Worm (Caenorhabditis elegans) whole organism, young adult: ENCODE data around the gene W06G6.2.

Experiments
- C17E4.6 ChIP-seq: fragments of 200-800 bp; sonication (Bioruptor generic); IDR thresholded peaks from 2 replicates; pipeline ENCODE4 v1.3.6; 2022; ENCODE audit warnings: missing genetic modification reagents, missing genetic modification characterization, missing compliant biosample characterization
- D2030.7 ChIP-seq: fragments of 200-800 bp; sonication (Bioruptor generic); IDR thresholded peaks from 2 replicates; pipeline ENCODE4 v1.3.6; 2022; ENCODE audit warnings: missing genetic modification reagents, missing genetic modification characterization, missing compliant biosample characterization
- F10E7.11 ChIP-seq: sonication (generic microtip); optimal IDR thresholded peaks from 2 replicates; lab custom pipeline; 2017; ENCODE audit warnings: mild to moderate bottlenecking, missing genetic modification characterization, moderate library complexity, missing compliant biosample characterization
- F22D6.2 ChIP-seq: sonication (generic microtip); optimal IDR thresholded peaks from 2 replicates; lab custom pipeline; 2016; ENCODE audit warnings: mild to moderate bottlenecking, missing genetic modification characterization, missing compliant biosample characterization
- F39B2.1 ChIP-seq: fragments of 200-800 bp; sonication (Bioruptor generic); IDR thresholded peaks from 2 replicates; pipeline ENCODE4 v1.3.6; 2022; ENCODE audit warnings: missing genetic modification reagents, missing genetic modification characterization, missing compliant biosample characterization
- F57A8.1 ChIP-seq: fragments of 200-800 bp; sonication (Bioruptor generic); optimal IDR thresholded peaks from 2 replicates; lab custom pipeline; 2018; ENCODE audit warnings: mild to moderate bottlenecking, missing genetic modification characterization, moderate library complexity, missing compliant biosample characterization
- F57C9.4 ChIP-seq: sonication (generic microtip); optimal IDR thresholded peaks from 2 replicates; lab custom pipeline; 2017; ENCODE audit warnings: mild to moderate bottlenecking, missing genetic modification characterization, missing compliant biosample characterization
- T07F8.4 ChIP-seq: sonication (generic microtip); optimal IDR thresholded peaks from 2 replicates; lab custom pipeline; 2016; ENCODE audit warnings: mild to moderate bottlenecking, missing genetic modification characterization, moderate library complexity, missing compliant biosample characterization
- Y79H2A.3 ChIP-seq: fragments of 200-800 bp; sonication (Bioruptor generic); conservative IDR thresholded peaks from 2 replicates; pipeline ENCODE4 v1.3.6; 2022; ENCODE audit warnings: missing genetic modification reagents, missing genetic modification characterization, missing compliant biosample characterization
- ama-1 ChIP-seq, 3 experiments: fragments of 150-350 bp in 1 of 3; sonication (generic microtip) in 2 of 3; optimal IDR thresholded peaks; 2 replicates each; lab custom pipeline; 2014 to 2018; ENCODE audit warnings: missing biosample characterization in 2 of 3, missing genetic modification characterization in 2 of 3, missing genetic modification reagents in 2 of 3
- aptf-3 ChIP-seq: fragments of 200-800 bp; sonication (Bioruptor generic); IDR thresholded peaks from 2 replicates; pipeline ENCODE4 v1.3.6; 2022; ENCODE audit warnings: missing genetic modification characterization, missing compliant biosample characterization
- attf-3 ChIP-seq: fragments of 200-800 bp; sonication (Bioruptor generic); conservative IDR thresholded peaks from 2 replicates; pipeline ENCODE4 v1.3.6; 2022; ENCODE audit warnings: missing genetic modification reagents, missing genetic modification characterization, missing compliant biosample characterization
- attf-5 ChIP-seq: fragments of 200-800 bp; sonication (Bioruptor generic); optimal IDR thresholded peaks from 2 replicates; lab custom pipeline; 2018; ENCODE audit warnings: mild to moderate bottlenecking, missing genetic modification characterization, missing compliant biosample characterization
- attf-6 ChIP-seq: fragments of 200-800 bp; sonication (Bioruptor generic); IDR thresholded peaks from 2 replicates; pipeline ENCODE4 v1.3.6; 2022; ENCODE audit warnings: missing genetic modification reagents, missing genetic modification characterization, missing compliant biosample characterization
- bed-1 ChIP-seq: fragments of 200-800 bp; sonication (Bioruptor generic); IDR thresholded peaks from 2 replicates; pipeline ENCODE4 v1.3.6; 2022; ENCODE audit warnings: missing genetic modification reagents, missing genetic modification characterization, missing compliant biosample characterization
- bed-2 ChIP-seq: fragments of 200-800 bp; sonication (Bioruptor generic); IDR thresholded peaks from 2 replicates; pipeline ENCODE4 v1.3.6; 2022; ENCODE audit warnings: missing genetic modification reagents, missing genetic modification characterization, missing compliant biosample characterization
- ceh-91 ChIP-seq: fragments of 200-800 bp; sonication (Bioruptor generic); IDR thresholded peaks from 2 replicates; pipeline ENCODE4 v1.3.6; 2022; ENCODE audit warnings: missing genetic modification reagents, missing genetic modification characterization, missing compliant biosample characterization
- dox-1 ChIP-seq: fragments of 200-800 bp; sonication (Bioruptor generic); IDR thresholded peaks from 2 replicates; pipeline ENCODE4 v1.3.6; 2022; ENCODE audit warnings: missing genetic modification reagents, missing genetic modification characterization, missing compliant biosample characterization
- dpff-1 ChIP-seq: sonication (generic microtip); optimal IDR thresholded peaks from 2 replicates; lab custom pipeline; 2017; ENCODE audit warnings: mild to moderate bottlenecking, missing genetic modification characterization, missing compliant biosample characterization
- egl-44 ChIP-seq: fragments of 200-800 bp; sonication (Bioruptor generic); IDR thresholded peaks from 2 replicates; pipeline ENCODE4 v1.3.6; 2022; ENCODE audit warnings: missing genetic modification reagents, missing genetic modification characterization, missing compliant biosample characterization
- egrh-3 ChIP-seq: fragments of 200-800 bp; sonication (Bioruptor generic); IDR thresholded peaks from 2 replicates; pipeline ENCODE4 v1.3.6; 2022; ENCODE audit warnings: missing genetic modification reagents, missing genetic modification characterization, missing compliant biosample characterization
- ekl-4 ChIP-seq: fragments of 200-800 bp; sonication (Bioruptor generic); IDR thresholded peaks from 2 replicates; pipeline ENCODE4 v1.3.6; 2022; ENCODE audit warnings: missing genetic modification reagents, missing genetic modification characterization, missing compliant biosample characterization
- gei-17 ChIP-seq: fragments of 200-800 bp; sonication (Bioruptor generic); optimal IDR thresholded peaks from 2 replicates; lab custom pipeline; 2018; ENCODE audit warnings: mild to moderate bottlenecking, missing genetic modification characterization, missing compliant biosample characterization
- hlh-26 ChIP-seq: fragments of 200-800 bp; sonication (Bioruptor generic); conservative IDR thresholded peaks from 2 replicates; pipeline ENCODE4 v1.3.6; 2022; ENCODE audit warnings: missing genetic modification reagents, missing genetic modification characterization, missing compliant biosample characterization
- hsf-1 ChIP-seq: fragments of 200-800 bp; sonication (Bioruptor generic); IDR thresholded peaks from 2 replicates; pipeline ENCODE4 v1.3.6; 2022; ENCODE audit warnings: missing genetic modification reagents, missing genetic modification characterization, missing compliant biosample characterization
- lag-1 ChIP-seq: fragments of 200-800 bp; sonication (Bioruptor generic); IDR thresholded peaks from 2 replicates; pipeline ENCODE4 v1.3.6; 2022; ENCODE audit warnings: missing genetic modification reagents, missing genetic modification characterization, missing compliant biosample characterization
- let-526 ChIP-seq: fragments of 200-800 bp; sonication (Bioruptor generic); IDR thresholded peaks from 2 replicates; pipeline ENCODE4 v1.3.6; 2022; ENCODE audit warnings: missing genetic modification reagents, missing genetic modification characterization, missing compliant biosample characterization
- lin-35 ChIP-seq, 3 experiments: fragments of 150-350 bp in 2 of 3; sonication (generic microtip) in 1 of 3; optimal IDR thresholded peaks; 2 replicates each; lab custom pipeline; 2014 to 2018; ENCODE audit warnings: missing biosample characterization in 3 of 3, missing genetic modification characterization in 3 of 3, missing genetic modification reagents in 3 of 3
- lin-40 ChIP-seq: sonication (generic microtip); optimal IDR thresholded peaks from 2 replicates; lab custom pipeline; 2016; ENCODE audit warnings: missing genetic modification characterization, mild to moderate bottlenecking, missing compliant biosample characterization, missing genotype, missing genetic modification reagents
- madf-10 ChIP-seq: sonication (generic microtip); optimal IDR thresholded peaks from 2 replicates; lab custom pipeline; 2016; ENCODE audit warnings: mild to moderate bottlenecking, missing genetic modification characterization, missing compliant biosample characterization
- madf-6 ChIP-seq: fragments of 200-800 bp; sonication (Bioruptor generic); IDR thresholded peaks from 2 replicates; pipeline ENCODE4 v1.3.6; 2022; ENCODE audit warnings: missing genetic modification reagents, missing genetic modification characterization, missing compliant biosample characterization
- mes-4 ChIP-seq: sonication (generic microtip); optimal IDR thresholded peaks from 2 replicates; lab custom pipeline; 2016; ENCODE audit warnings: missing genotype, missing genetic modification characterization, missing compliant biosample characterization
- nfya-1 ChIP-seq: sonication (generic microtip); optimal IDR thresholded peaks from 2 replicates; lab custom pipeline; 2017; ENCODE audit warnings: antibody characterized with exemption, missing compliant biosample characterization, missing genetic modification characterization, borderline replicate concordance; ENCODE audit not compliant: insufficient read depth
- nfya-2 ChIP-seq: fragments of 200-800 bp; sonication (Bioruptor generic); IDR thresholded peaks from 2 replicates; pipeline ENCODE4 v1.3.6; 2022; ENCODE audit warnings: missing genetic modification reagents, missing genetic modification characterization, missing compliant biosample characterization
- nfyb-1 ChIP-seq: fragments of 200-800 bp; sonication (Bioruptor generic); IDR thresholded peaks from 2 replicates; pipeline ENCODE4 v1.3.6; 2022; ENCODE audit warnings: missing genetic modification reagents, missing genetic modification characterization, missing compliant biosample characterization
- nhr-179 ChIP-seq: sonication (generic microtip); optimal IDR thresholded peaks from 2 replicates; lab custom pipeline; 2016; ENCODE audit warnings: mild to moderate bottlenecking, missing genetic modification characterization, missing compliant biosample characterization
- rcor-1 ChIP-seq: fragments of 200-800 bp; sonication (Bioruptor generic); IDR thresholded peaks from 2 replicates; pipeline ENCODE4 v1.3.6; 2022; ENCODE audit warnings: missing genetic modification reagents, missing genetic modification characterization, missing compliant biosample characterization
- sea-2 ChIP-seq: fragments of 200-800 bp; sonication (Bioruptor generic); IDR thresholded peaks from 2 replicates; pipeline ENCODE4 v1.3.6; 2022; ENCODE audit warnings: missing genetic modification characterization, missing compliant biosample characterization
- somi-1 ChIP-seq: fragments of 200-800 bp; sonication (Bioruptor generic); optimal IDR thresholded peaks from 2 replicates; lab custom pipeline; 2018; ENCODE audit warnings: mild to moderate bottlenecking, missing genetic modification characterization, missing compliant biosample characterization
- sptf-2 ChIP-seq: fragments of 200-800 bp; sonication (Bioruptor generic); optimal IDR thresholded peaks from 2 replicates; lab custom pipeline; 2018; ENCODE audit warnings: mild to moderate bottlenecking, missing genetic modification characterization, missing compliant biosample characterization
- tbp1 ChIP-seq: fragments of 200-800 bp; sonication (Bioruptor generic); optimal IDR thresholded peaks from 2 replicates; lab custom pipeline; 2018; ENCODE audit warnings: mild to moderate bottlenecking, missing genetic modification characterization, missing compliant biosample characterization
- tbx-9 ChIP-seq: sonication (generic microtip); optimal IDR thresholded peaks from 2 replicates; lab custom pipeline; 2016; ENCODE audit warnings: borderline replicate concordance, missing genetic modification characterization, inconsistent platforms, missing compliant biosample characterization
- unc-130 ChIP-seq: sonication (generic microtip); optimal IDR thresholded peaks from 2 replicates; lab custom pipeline; 2016; ENCODE audit warnings: missing genetic modification reagents, missing genetic modification characterization, missing compliant biosample characterization
- zfh-2 ChIP-seq: fragments of 200-800 bp; sonication (Bioruptor generic); conservative IDR thresholded peaks from 2 replicates; pipeline ENCODE4 v1.3.6; 2022; ENCODE audit warnings: missing genetic modification reagents, missing genetic modification characterization, missing compliant biosample characterization
- ztf-18 ChIP-seq: sonication (generic microtip); optimal IDR thresholded peaks from 2 replicates; lab custom pipeline; 2016; ENCODE audit warnings: missing genotype, mild to moderate bottlenecking, missing genetic modification characterization, missing compliant biosample characterization
- ztf-28 ChIP-seq: fragments of 200-800 bp; sonication (Bioruptor generic); IDR thresholded peaks from 2 replicates; pipeline ENCODE4 v1.3.6; 2022; ENCODE audit warnings: missing genetic modification reagents, missing genetic modification characterization, missing compliant biosample characterization
- ztf-3 ChIP-seq: fragments of 200-800 bp; sonication (Bioruptor generic); optimal IDR thresholded peaks from 2 replicates; lab custom pipeline; 2018; ENCODE audit warnings: mild to moderate bottlenecking, missing genetic modification characterization, missing compliant biosample characterization

The W06G6.2 gene

DNA sequence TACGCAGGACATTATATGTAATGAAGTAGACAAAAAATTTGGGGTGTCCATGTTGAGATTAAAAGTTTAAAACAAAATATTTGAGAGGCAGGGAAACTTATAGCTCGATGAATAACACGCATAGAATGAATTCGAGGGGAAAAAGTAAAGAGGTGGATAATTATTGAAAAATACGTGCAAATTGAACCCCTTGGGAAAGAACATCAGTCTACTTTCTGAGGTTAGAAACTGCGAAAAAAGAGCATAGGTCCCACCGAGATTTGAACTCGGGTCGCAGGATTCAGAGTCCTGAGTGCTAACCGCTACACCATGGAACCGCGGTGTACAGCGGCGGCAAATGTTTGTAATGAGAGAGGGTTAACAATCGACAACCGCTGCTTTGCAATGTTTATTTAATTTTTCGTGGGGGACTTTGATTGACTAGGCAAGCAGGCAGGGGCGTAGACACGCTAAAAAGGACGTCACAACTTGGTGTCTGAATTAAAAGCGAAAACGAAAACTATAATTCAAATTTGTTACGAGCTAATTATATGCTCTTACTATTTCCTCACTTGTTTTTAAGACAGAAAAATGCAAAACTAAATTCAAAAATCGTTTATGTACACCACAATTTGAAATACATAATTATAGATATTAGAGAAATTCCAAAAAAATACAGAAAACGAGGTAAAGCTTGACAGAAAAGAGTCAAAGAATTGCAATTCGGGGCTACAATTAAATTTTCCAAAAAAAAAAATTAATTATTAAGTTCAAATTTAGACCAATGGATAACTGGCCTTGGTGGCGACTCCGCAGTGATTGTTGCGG is 36.9 kb upstream of the W06G6.2 start, which contains the start of gene srh-269 (continued):
- peak; percentile 79 for TF ChIP-seq ama-1 (optimal IDR thresholded peaks at IDR 0.05; lab: Kevin White, UChicago)
- TF ChIP-seq ama-1 (GFP tag; optimal IDR thresholded peaks at IDR 0.05; lab: Kevin White, UChicago), result peak in 1 of 2 experiments; percentile 54
- TF ChIP-seq ztf-3 (GFP tag; lab: Kevin White, UChicago), result no peak
- TF ChIP-seq ceh-91, result no peak
- peak; percentile 51 for TF ChIP-seq gei-17 (GFP tag; lab: Kevin White, UChicago)
- TF ChIP-seq ztf-18 (tag; lab: Kevin White, UChicago), result peak; percentile 63
- peak; percentile 29 for TF ChIP-seq F22D6.2 (tag; lab: Kevin White, UChicago)
- TF ChIP-seq dox-1, result peak; percentile 56; the same call in 1 of the 2 replicates
- no peak for TF ChIP-seq Y79H2A.3
- no peak for TF ChIP-seq lag-1 (GFP tag; lab: Robert Waterston, UW)
- 0 out of 2 replicates have a peak, but pooled peaks have one; percentile 74 for TF ChIP-seq aptf-3 (GFP tag; lab: Robert Waterston, UW)
- TF ChIP-seq mes-4 (tag; lab: Kevin White, UChicago), result peak; percentile 10
- peak; percentile 69 for TF ChIP-seq rcor-1 (GFP tag; lab: Robert Waterston, UW)
- peak; percentile 61; the same call in 1 of the 2 replicates for TF ChIP-seq hsf-1 (GFP tag; lab: Robert Waterston, UW)
- no peak for TF ChIP-seq lin-40 (tag; lab: Kevin White, UChicago)
- peak; percentile 95 for TF ChIP-seq nfyb-1 (GFP tag; lab: Robert Waterston, UW)
- peak; percentile 78 for TF ChIP-seq T07F8.4 (tag; lab: Kevin White, UChicago)
- no peak for TF ChIP-seq bed-1 (GFP tag; lab: Robert Waterston, UW)
- TF ChIP-seq tbx-9 (tag; lab: Kevin White, UChicago), result peak; percentile 46
- TF ChIP-seq C17E4.6 (GFP tag; lab: Robert Waterston, UW), result peak; percentile 64; the same call in 1 of the 2 replicates
- TF ChIP-seq attf-6 (GFP tag; lab: Robert Waterston, UW), result peak; percentile 89
- peak; percentile 76 for TF ChIP-seq madf-10 (tag; lab: Kevin White, UChicago)
- TF ChIP-seq F10E7.11 (tag; lab: Kevin White, UChicago), result peak; percentile 85
- TF ChIP-seq F39B2.1 (GFP tag; lab: Robert Waterston, UW), result no peak
- TF ChIP-seq zfh-2 (GFP tag; lab: Robert Waterston, UW), result peak; percentile 46; the same call in 1 of the 2 replicates
- TF ChIP-seq egrh-3 (GFP tag; lab: Robert Waterston, UW), result peak; percentile 32
- TF ChIP-seq lin-35 (GFP tag; optimal IDR thresholded peaks at IDR 0.05; lab: Kevin White, UChicago), result peak in 1 of 3 experiments; percentile 46
- peak; percentile 74 for TF ChIP-seq somi-1
- peak; percentile 68 for TF ChIP-seq unc-130 (GFP tag; lab: Kevin White, UChicago)
- peak; percentile 95 for TF ChIP-seq tbp1 (GFP tag; lab: Kevin White, UChicago)
- peak; percentile 92 for TF ChIP-seq egl-44 (GFP tag; lab: Robert Waterston, UW)
- TF ChIP-seq dpff-1 (tag; lab: Kevin White, UChicago), result peak; percentile 6
- peak; percentile 58 for TF ChIP-seq madf-6 (GFP tag; lab: Robert Waterston, UW)
- TF ChIP-seq attf-5 (GFP tag; lab: Kevin White, UChicago), result peak; percentile 53
- TF ChIP-seq sea-2, result 0 out of 2 replicates have a peak, but pooled peaks have one; percentile 55
- no peak for TF ChIP-seq F57A8.1
- TF ChIP-seq hlh-26 (GFP tag; lab: Robert Waterston, UW), result no peak
- no peak for TF ChIP-seq attf-3 (GFP tag; lab: Robert Waterston, UW)
- TF ChIP-seq ekl-4 (GFP tag; lab: Robert Waterston, UW), result peak; percentile 87
- TF ChIP-seq nfya-1, result no peak
- no peak for TF ChIP-seq nfya-2 (GFP tag; lab: Robert Waterston, UW)
- peak; percentile 43 for TF ChIP-seq F57C9.4 (tag; lab: Kevin White, UChicago)
- TF ChIP-seq nhr-179 (tag; lab: Kevin White, UChicago), result no peak
- TF ChIP-seq sptf-2, result no peak
- no peak for TF ChIP-seq bed-2 (GFP tag; lab: Robert Waterston, UW)
- TF ChIP-seq D2030.7 (GFP tag; lab: Robert Waterston, UW), result peak; percentile 68
- TF ChIP-seq let-526 (GFP tag; lab: Robert Waterston, UW), result peak; percentile 87
- TF ChIP-seq ztf-28 (GFP tag; lab: Robert Waterston, UW), result peak; percentile 76; the same call in 1 of the 2 replicates
